Fruit fly (Drosophila melanogaster): ENCODE data around the gene CG12481.

The CG12481 gene

dm6 chrX:14233843-14234337, 46.8 kb downstream of the CG12481 start, which contains the start of gene CG42271 (continued):
- TF ChIP-seq gro (GFP tag; optimal IDR thresholded peaks at IDR 0.05) (no peak), ara (GFP tag; IDR thresholded peaks at IDR 0.05) (peak; percentile 33; the same call in 1 of the 2 replicates), CG6175 (GFP tag; IDR thresholded peaks at IDR 0.05) (no peak), kni (GFP tag; optimal IDR thresholded peaks at IDR 0.05) (no peak), Hr3 (GFP tag; optimal IDR thresholded peaks at IDR 0.05) (peak; percentile 46), CG10431 (GFP tag; optimal IDR thresholded peaks at IDR 0.05) (no peak), dm (GFP tag; optimal IDR thresholded peaks at IDR 0.05) (no peak), CG15011 (GFP tag; optimal IDR thresholded peaks at IDR 0.05) (no peak), Ets65A (GFP tag) (peak; percentile 58), stc (GFP tag; IDR thresholded peaks at IDR 0.05) (no peak), Doc3 (GFP tag; IDR thresholded peaks at IDR 0.05; ENCODE audit: partially characterized antibody) (peak; percentile 96), exex (tag; optimal IDR thresholded peaks at IDR 0.05) (no peak), CG12769 (tag; optimal IDR thresholded peaks at IDR 0.05) (no peak), vnd (GFP tag; IDR thresholded peaks at IDR 0.05; ENCODE audit: partially characterized antibody) (peak; percentile 94), Med (GFP tag) (peak; percentile 60), Adf1 (GFP tag; IDR thresholded peaks at IDR 0.05) (peak; percentile 25; the same call in 1 of the 2 replicates), run (tag; optimal IDR thresholded peaks at IDR 0.05) (no peak), H2.0 (GFP tag; IDR thresholded peaks at IDR 0.05) (no peak), pan (optimal IDR thresholded peaks at IDR 0.05) (no peak), pan (GFP tag; optimal IDR thresholded peaks at IDR 0.05 in 1 of 2, IDR thresholded peaks at IDR 0.05 in 1 of 2) (peak in 1 of 2 experiments; percentile 6), Oaz (GFP tag; IDR thresholded peaks at IDR 0.05) (no peak), cg (GFP tag; optimal IDR thresholded peaks at IDR 0.05) (no peak), CG9876 (GFP tag; optimal IDR thresholded peaks at IDR 0.05) (no peak), Mes4 (GFP tag; optimal IDR thresholded peaks at IDR 0.05) (no peak), Ets97D (GFP tag; optimal IDR thresholded peaks at IDR 0.05) (peak; percentile 44), HLH4C (GFP tag; IDR thresholded peaks at IDR 0.05; ENCODE audit: partially characterized antibody) (peak; percentile 91), bcd (GFP tag; optimal IDR thresholded peaks at IDR 0.05) (peak; percentile 9), CG7372 (GFP tag; IDR thresholded peaks at IDR 0.05) (peak; percentile 35; the same call in 1 of the 2 replicates), Sry-β (GFP tag; optimal IDR thresholded peaks at IDR 0.05) (peak; percentile 55), so (GFP tag; IDR thresholded peaks at IDR 0.05) (no peak), Xrp1 (GFP tag; IDR thresholded peaks at IDR 0.05) (peak; percentile 46; the same call in 1 of the 2 replicates), sna (GFP tag; IDR thresholded peaks at IDR 0.05; ENCODE audit: partially characterized antibody) (peak; percentile 95), CG4424 (GFP tag; optimal IDR thresholded peaks at IDR 0.05) (peak; percentile 28), lola (GFP tag; optimal IDR thresholded peaks at IDR 0.05) (peak in 1 of 3 experiments; percentile 48), knrl (GFP tag; IDR thresholded peaks at IDR 0.05; ENCODE audit: partially characterized antibody) (peak; percentile 97), wek (GFP tag; optimal IDR thresholded peaks at IDR 0.05) (no peak), Max (GFP tag; optimal IDR thresholded peaks at IDR 0.05) (no peak), en (GFP tag; optimal IDR thresholded peaks at IDR 0.05) (no peak), gem (tag; optimal IDR thresholded peaks at IDR 0.05) (no peak), CG7839 (tag; optimal IDR thresholded peaks at IDR 0.05) (no peak), ken (GFP tag; IDR thresholded peaks at IDR 0.05) (no peak), CG13296 (GFP tag; optimal IDR thresholded peaks at IDR 0.05) (no peak), gsb-n (tag; optimal IDR thresholded peaks at IDR 0.05) (no peak), CG15514 (GFP tag; optimal IDR thresholded peaks at IDR 0.05) (peak; percentile 61), mld (GFP tag; IDR thresholded peaks at IDR 0.05; ENCODE audit: partially characterized antibody) (peak; percentile 87), tio (GFP tag; optimal IDR thresholded peaks at IDR 0.05) (no peak), p53 (GFP tag; optimal IDR thresholded peaks at IDR 0.05) (no peak), Fer1 (GFP tag; optimal IDR thresholded peaks at IDR 0.05) (peak; percentile 46), row (GFP tag; IDR thresholded peaks at IDR 0.05) (peak; percentile 92), CG8388 (GFP tag; optimal IDR thresholded peaks at IDR 0.05) (peak; percentile 29)
